Worm (Caenorhabditis elegans): ENCODE measurements around the gene C40H1.8.

- TF ChIP-seq ZK337.2 (GFP tag; IDR thresholded peaks at IDR 0.05) (no peak), snpc-1.2 (GFP tag; IDR thresholded peaks at IDR 0.05) (no peak), hif-1 (tag; optimal IDR thresholded peaks at IDR 0.05) (no peak), lin-13 (GFP tag; optimal IDR thresholded peaks at IDR 0.05) (no peak), lsy-2 (tag; optimal IDR thresholded peaks at IDR 0.05) (no peak), R02D3.7 (tag; optimal IDR thresholded peaks at IDR 0.05) (no peak)
Measured at ce11 chrIII:9300670-9301069, 13.8 kb upstream of the C40H1.8 start.

Measured in whole organism, L4 larva.